Fruit fly (Drosophila melanogaster) whole organism: ENCODE results near the gene Polr2A.

ENCODE experiments used
- CG8478 ChIP-seq: fragments of >200 bp; optimal IDR thresholded peaks from 2 replicates; lab custom pipeline; 2018; ENCODE audit warnings: inconsistent platforms
- Dll ChIP-seq: fragments of >200 bp; optimal IDR thresholded peaks from 2 replicates; lab custom pipeline; 2017
- EcR ChIP-seq, 2 experiments: fragments of >200 bp; optimal IDR thresholded peaks; 2 replicates each; lab custom pipeline; 2017; ENCODE audit warnings: missing biosample characterization in 2 of 2, missing genetic modification characterization in 2 of 2, missing genetic modification reagents in 2 of 2
- pan ChIP-seq: fragments of >200 bp; optimal IDR thresholded peaks from 2 replicates; lab custom pipeline; 2017
- psq ChIP-seq: fragments of >200 bp; optimal IDR thresholded peaks from 2 replicates; lab custom pipeline; 2017
- usp ChIP-seq: fragments of >200 bp; optimal IDR thresholded peaks from 2 replicates; lab custom pipeline; 2017; ENCODE audit warnings: missing biosample characterization, missing genetic modification characterization, mixed read lengths

Gene Polr2A

dm6 chrX:11515550-11515949 is 54.6 kb downstream of the Polr2A start:
- no peak for TF ChIP-seq EcR (GFP tag; optimal IDR thresholded peaks at IDR 0.05; lab: Kevin White, UChicago)

DNA sequence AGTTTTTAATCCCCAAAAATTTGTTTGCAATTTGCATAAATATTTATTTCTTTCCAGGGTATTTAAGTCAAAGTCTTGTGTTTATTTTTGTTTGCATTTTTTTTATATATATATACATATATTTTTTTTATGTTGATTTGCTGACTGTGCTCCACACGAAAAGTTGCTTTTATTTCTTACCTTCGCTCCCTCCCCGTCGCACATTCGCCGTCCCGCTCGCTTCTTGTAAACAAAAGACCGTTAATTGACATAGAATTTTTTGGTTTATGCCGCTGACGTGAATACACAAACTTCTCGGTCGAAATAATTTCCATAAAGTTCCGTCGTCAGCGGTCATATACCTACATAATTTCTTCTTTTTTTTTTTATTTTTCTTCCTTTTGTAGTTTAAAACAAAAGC is 57.3 kb downstream of the Polr2A start:
- no peak for TF ChIP-seq Dll
- no peak for TF ChIP-seq CG8478 (lab: Kevin White, UChicago)
- no peak for TF ChIP-seq pan (lab: Kevin White, UChicago)
- TF ChIP-seq psq (lab: Kevin White, UChicago), result no peak
- TF ChIP-seq usp (GFP tag; lab: Kevin White, UChicago), result no peak
- TF ChIP-seq EcR (GFP tag; optimal IDR thresholded peaks at IDR 0.05; lab: Kevin White, UChicago), result no peak
